Worm (Caenorhabditis elegans): Measurements from ENCODE around the gene old-2.

The old-2 gene

DNA sequence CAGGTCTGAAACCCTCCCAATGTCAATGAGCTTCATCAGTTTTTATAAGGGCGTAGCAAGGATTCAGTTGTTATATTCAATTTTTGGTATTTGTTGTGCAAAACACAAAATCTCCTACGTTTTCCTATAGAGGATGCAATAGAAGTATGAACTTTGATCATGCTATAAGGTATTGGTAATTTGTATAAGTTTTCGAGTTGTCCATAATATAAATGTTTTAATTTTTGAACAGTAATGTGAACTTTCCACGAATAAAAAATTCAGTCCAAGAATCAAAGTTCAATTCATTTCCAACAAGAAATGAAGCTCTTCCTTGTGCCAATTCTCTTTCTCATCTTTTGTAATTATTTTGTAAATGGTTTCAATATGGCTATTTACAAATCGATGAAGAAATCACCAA is 18.4 kb downstream of the old-2 start, which contains the start of gene ZK938.12:
Gene ZK938.12, plus strand, starts transcription at position 301 of the 400 bp plus-strand sequence.
- TF ChIP-seq ceh-13 (GFP tag; optimal IDR thresholded peaks at IDR 0.05), result no peak

DNA sequence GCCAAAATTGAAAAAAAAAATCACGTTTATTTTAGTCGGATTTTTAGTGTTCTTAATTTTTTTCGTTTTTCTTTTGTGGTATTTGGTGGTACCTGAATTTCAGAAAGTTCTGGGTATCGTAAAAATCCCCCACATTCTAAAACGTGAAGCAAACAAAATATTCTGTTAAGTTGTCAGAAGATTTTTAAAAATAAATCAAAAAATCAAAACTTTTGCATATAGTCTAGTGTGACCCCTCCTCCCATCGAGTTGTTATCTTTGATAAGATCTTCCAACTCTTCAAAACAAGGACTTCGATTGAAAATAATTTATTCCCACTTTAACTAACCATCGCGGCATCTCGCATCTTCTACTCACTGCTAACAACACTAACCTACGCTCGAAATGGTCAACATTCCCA is 20.3 kb downstream of the old-2 start, which contains the start of gene ZK938.1:
Gene ZK938.1, plus strand, starts transcription at position 301 of the 400 bp plus-strand sequence.
- TF ChIP-seq F13C5.2 (tag; optimal IDR thresholded peaks at IDR 0.05), result no peak
- TF ChIP-seq scrt-1 (GFP tag; IDR thresholded peaks at IDR 0.05), result no peak
- TF ChIP-seq ceh-13 (GFP tag; optimal IDR thresholded peaks at IDR 0.05), result no peak
- no peak for TF ChIP-seq tbx-11 (GFP tag; IDR thresholded peaks at IDR 0.05)
- TF ChIP-seq hmg-4 (GFP tag; optimal IDR thresholded peaks at IDR 0.05), result no peak
- TF ChIP-seq B0310.2 (tag; optimal IDR thresholded peaks at IDR 0.05), result no peak
- no peak for TF ChIP-seq aly-1 (tag; optimal IDR thresholded peaks at IDR 0.05)
- no peak for TF ChIP-seq tbx-37 (GFP tag; conservative IDR thresholded peaks at IDR 0.05)
- no peak for TF ChIP-seq ets-7 (tag; optimal IDR thresholded peaks at IDR 0.05)
- TF ChIP-seq ceh-36 (tag; optimal IDR thresholded peaks at IDR 0.05), result no peak
- no peak for TF ChIP-seq ama-1 (optimal IDR thresholded peaks at IDR 0.05)

DNA sequence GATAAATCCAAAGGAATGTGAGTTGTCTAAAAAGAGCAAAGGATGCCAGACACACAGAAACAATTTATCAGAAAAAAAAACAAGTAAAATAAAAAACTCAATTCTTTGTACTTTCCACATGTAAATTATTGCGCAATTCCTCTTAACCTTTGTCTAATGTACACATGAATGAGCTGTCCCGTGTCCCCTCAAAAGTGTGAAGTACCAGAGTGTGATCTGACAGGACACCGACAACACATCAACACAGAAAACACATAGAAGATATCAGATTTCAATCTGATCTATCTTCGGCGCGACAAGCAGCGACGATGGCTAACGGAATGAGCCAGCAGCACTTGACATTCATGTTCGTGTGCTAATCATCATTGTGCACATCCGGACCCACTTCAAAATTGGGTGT is 20.9 kb downstream of the old-2 start:
- TF ChIP-seq ceh-13 (GFP tag; optimal IDR thresholded peaks at IDR 0.05), result no peak
- TF ChIP-seq F13C5.2 (tag; optimal IDR thresholded peaks at IDR 0.05), result no peak
- no peak for TF ChIP-seq ceh-36 (tag; optimal IDR thresholded peaks at IDR 0.05)
- no peak for TF ChIP-seq tbx-11 (GFP tag; IDR thresholded peaks at IDR 0.05)
- TF ChIP-seq hmg-4 (GFP tag; optimal IDR thresholded peaks at IDR 0.05), result no peak
- no peak for TF ChIP-seq tra-4 (tag; optimal IDR thresholded peaks at IDR 0.05)
- no peak for TF ChIP-seq tbx-37 (GFP tag; conservative IDR thresholded peaks at IDR 0.05)
- no peak for TF ChIP-seq pes-1 (GFP tag; IDR thresholded peaks at IDR 0.05)
- no peak for TF ChIP-seq ama-1 (optimal IDR thresholded peaks at IDR 0.05)
- no peak for TF ChIP-seq aly-1 (tag; optimal IDR thresholded peaks at IDR 0.05)

DNA sequence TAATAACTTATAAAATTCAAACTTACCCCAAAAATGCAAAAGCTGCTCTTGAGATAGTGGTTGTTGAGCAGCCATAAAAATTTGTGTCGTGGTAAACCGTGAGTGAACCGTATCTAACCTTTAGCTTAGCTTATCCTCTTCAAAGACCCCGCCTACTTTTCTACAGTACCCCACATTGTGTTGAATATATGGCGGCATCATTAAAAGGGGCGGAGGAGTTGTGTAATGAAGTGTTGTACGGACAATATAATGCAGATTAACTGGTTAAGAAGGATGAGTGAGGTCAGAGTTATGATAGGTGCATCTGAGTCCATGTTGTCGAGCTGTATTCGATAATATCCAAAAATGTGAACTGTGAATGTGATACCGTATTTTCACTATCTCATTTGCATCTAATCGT is 21.5 kb downstream of the old-2 start, which contains the start of gene eyg-1:
Gene eyg-1, minus strand, starts transcription at position 101 of the 400 bp plus-strand sequence.
- TF ChIP-seq tbx-37 (GFP tag; conservative IDR thresholded peaks at IDR 0.05) (no peak), flt-1 (GFP tag; IDR thresholded peaks at IDR 0.05) (no peak), ets-7 (tag; optimal IDR thresholded peaks at IDR 0.05) (no peak), scrt-1 (GFP tag; IDR thresholded peaks at IDR 0.05) (no peak), B0310.2 (tag; optimal IDR thresholded peaks at IDR 0.05) (no peak), aly-1 (tag; optimal IDR thresholded peaks at IDR 0.05) (no peak), pes-1 (GFP tag; IDR thresholded peaks at IDR 0.05) (no peak), ceh-13 (GFP tag; optimal IDR thresholded peaks at IDR 0.05) (no peak)

DNA sequence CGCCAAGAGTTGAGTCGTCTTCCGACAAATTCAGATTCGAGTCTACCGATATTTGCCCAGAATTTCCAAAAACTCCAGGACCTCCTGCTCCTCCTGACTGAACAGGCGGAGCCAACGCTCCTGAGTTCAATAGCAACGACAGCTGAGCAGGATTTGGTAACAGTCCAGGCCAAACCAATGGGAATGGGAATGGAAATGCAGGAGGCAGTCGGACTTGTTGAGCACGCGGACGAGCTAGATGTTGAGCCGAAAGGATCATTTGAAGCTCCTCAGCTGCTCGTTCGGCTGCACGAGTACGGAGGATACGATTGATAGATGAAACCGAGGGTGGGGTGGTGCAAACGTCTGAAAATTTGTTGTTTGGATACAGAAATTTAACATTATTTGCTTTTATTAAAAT is 22.5 kb downstream of the old-2 start:
- TF ChIP-seq ceh-13 (GFP tag; optimal IDR thresholded peaks at IDR 0.05) (no peak), hmg-4 (GFP tag; optimal IDR thresholded peaks at IDR 0.05) (no peak), scrt-1 (GFP tag; IDR thresholded peaks at IDR 0.05) (no peak), aly-1 (tag; optimal IDR thresholded peaks at IDR 0.05) (no peak), hnd-1 (tag; optimal IDR thresholded peaks at IDR 0.05) (no peak), pes-1 (GFP tag; IDR thresholded peaks at IDR 0.05) (no peak), ceh-36 (tag; optimal IDR thresholded peaks at IDR 0.05) (no peak)

DNA sequence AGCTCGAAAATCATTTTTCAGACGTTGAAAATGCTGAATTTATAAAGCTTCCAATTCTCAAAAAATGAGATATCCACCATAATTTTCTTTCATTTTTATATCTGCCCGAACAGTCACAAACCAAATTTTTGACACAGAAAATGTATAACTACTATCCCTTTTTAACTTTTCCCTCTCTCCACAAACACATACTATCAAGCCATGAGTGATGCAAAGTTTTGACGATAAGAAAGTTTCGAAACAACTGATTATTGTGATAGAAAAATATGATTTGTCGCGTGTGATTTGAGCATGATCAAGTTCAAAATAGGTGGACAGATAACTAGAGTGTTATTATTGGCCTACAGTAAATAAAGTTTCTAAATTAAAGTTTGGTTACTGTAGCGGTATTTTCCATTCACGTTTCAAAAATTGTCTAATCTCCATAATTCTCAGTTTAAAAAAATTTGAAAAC is 41.9 kb downstream of the old-2 start, which contains the start of gene cyp-13A8:
Gene cyp-13A8, minus strand, starts transcription at position 51 of the 454 bp plus-strand sequence.
- TF ChIP-seq hmg-4 (GFP tag; optimal IDR thresholded peaks at IDR 0.05) (no peak), tbx-11 (GFP tag; IDR thresholded peaks at IDR 0.05) (no peak), tbx-37 (GFP tag; conservative IDR thresholded peaks at IDR 0.05) (no peak), ceh-13 (GFP tag; optimal IDR thresholded peaks at IDR 0.05) (no peak), F13C5.2 (tag; optimal IDR thresholded peaks at IDR 0.05) (no peak)

DNA sequence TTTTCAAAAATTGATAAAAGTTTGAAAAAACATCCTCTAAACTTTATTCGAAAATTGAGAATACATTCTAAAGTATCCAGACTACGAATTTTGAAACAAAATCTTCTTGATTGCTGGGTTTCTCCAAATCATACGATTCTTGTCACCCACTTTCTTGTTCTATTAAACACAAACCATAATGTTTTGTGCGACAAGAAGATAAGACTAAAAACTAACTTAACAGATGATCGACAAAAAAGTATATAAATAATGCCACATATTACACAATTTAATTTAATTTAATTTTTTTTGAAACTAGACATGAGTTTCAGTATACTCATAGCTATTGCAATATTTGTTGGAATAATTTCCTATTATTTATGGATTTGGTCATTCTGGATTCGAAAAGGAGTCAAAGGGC is 46.1 kb downstream of the old-2 start, which contains the start of gene cyp-13A7:
Gene cyp-13A7, plus strand, starts transcription at position 301 of the 400 bp plus-strand sequence.
- TF ChIP-seq sea-1 (GFP tag; conservative IDR thresholded peaks at IDR 0.05) (no peak), tbx-37 (GFP tag; conservative IDR thresholded peaks at IDR 0.05) (no peak), B0310.2 (tag; optimal IDR thresholded peaks at IDR 0.05) (no peak), tra-4 (tag; optimal IDR thresholded peaks at IDR 0.05) (no peak), ets-7 (tag; optimal IDR thresholded peaks at IDR 0.05) (no peak), F13C5.2 (tag; optimal IDR thresholded peaks at IDR 0.05) (no peak), hmbx-1 (tag; optimal IDR thresholded peaks at IDR 0.05) (no peak), hnd-1 (tag; optimal IDR thresholded peaks at IDR 0.05) (no peak), aly-1 (tag; optimal IDR thresholded peaks at IDR 0.05) (no peak), hmg-4 (GFP tag; optimal IDR thresholded peaks at IDR 0.05) (no peak), scrt-1 (GFP tag; IDR thresholded peaks at IDR 0.05) (no peak), pes-1 (GFP tag; IDR thresholded peaks at IDR 0.05) (no peak), ama-1 (optimal IDR thresholded peaks at IDR 0.05) (no peak)

DNA sequence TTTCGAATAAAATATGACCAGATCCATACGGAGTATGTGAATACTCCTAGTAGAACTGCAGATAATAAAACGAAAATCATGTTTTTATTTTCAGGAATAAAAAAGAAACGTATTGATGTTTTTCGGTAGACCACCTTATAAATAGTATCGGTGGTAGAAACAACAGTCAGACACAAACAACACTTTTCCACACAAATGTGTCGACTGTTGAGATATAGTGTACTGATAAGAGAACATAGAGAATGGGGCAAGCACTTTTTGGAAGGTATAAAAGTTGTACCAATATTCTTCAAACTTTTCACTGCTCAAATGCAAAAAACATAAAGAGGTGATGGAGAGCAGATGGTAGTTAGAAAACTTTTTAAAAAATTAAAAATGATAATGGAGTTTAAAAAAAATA is 46.8 kb downstream of the old-2 start, which contains the start of gene cyp-13A6:
Gene cyp-13A6, minus strand, starts transcription at position 180 of the 400 bp plus-strand sequence.
- TF ChIP-seq hnd-1 (tag; optimal IDR thresholded peaks at IDR 0.05) (no peak), hmg-4 (GFP tag; optimal IDR thresholded peaks at IDR 0.05) (no peak), ets-7 (tag; optimal IDR thresholded peaks at IDR 0.05) (no peak), ceh-36 (tag; optimal IDR thresholded peaks at IDR 0.05) (no peak), ceh-13 (GFP tag; optimal IDR thresholded peaks at IDR 0.05) (no peak), sea-1 (GFP tag; conservative IDR thresholded peaks at IDR 0.05) (no peak), tra-4 (tag; optimal IDR thresholded peaks at IDR 0.05) (no peak), tbx-11 (GFP tag; IDR thresholded peaks at IDR 0.05) (no peak), tbx-37 (GFP tag; conservative IDR thresholded peaks at IDR 0.05) (no peak), B0310.2 (tag; optimal IDR thresholded peaks at IDR 0.05) (no peak), aly-1 (tag; optimal IDR thresholded peaks at IDR 0.05) (no peak), F13C5.2 (tag; optimal IDR thresholded peaks at IDR 0.05) (no peak), scrt-1 (GFP tag; IDR thresholded peaks at IDR 0.05) (no peak), flt-1 (GFP tag; IDR thresholded peaks at IDR 0.05) (no peak), hmbx-1 (tag; optimal IDR thresholded peaks at IDR 0.05) (no peak), ama-1 (optimal IDR thresholded peaks at IDR 0.05) (no peak)
